Fruit fly (Drosophila melanogaster): ENCODE results near the gene Cpr72Eb.
A peak's percentile ranks its signal among the peaks of the same experiment; 100 is the strongest.

Cpr72Eb gene

DNA sequence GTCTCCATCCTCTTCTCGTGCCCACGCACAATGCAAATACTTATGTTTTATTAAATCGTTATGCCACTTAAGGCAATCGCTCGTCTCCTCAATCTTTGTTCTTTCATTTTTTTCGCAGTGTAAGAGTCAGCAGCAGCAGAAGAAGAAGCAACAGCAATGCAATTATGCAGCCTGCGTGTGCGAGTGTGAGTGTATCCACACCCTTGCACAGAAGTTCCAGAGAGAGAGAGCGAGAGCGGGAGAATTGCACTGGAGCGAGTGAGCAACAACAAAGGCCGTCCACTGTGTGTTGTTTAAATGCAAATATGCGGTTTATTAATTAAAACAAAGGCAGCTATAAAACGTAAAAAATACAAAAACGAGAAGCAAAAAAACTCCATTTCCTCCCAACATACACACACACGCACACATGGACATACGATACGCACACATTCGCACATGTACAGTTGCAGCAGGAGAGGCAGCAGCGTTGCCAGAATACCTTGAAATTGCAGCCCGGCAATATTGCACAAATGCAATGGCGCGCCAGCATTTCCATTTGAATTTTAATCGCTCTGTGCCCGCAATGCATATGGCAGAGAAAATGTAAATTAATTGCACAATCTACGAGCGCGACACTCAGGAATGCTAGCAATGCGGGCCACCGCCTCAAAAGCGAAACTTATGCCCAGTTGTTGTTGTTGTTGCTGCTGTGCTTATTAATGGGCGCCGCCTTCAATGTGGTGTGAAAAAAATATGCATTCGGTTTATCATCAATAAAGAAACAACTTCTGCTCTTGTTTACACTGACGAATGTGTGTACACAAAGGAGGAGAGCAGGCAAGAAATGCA, 44.1 kb downstream of the Cpr72Eb start (continued):
- TF ChIP-seq Nf-YC (tag; optimal IDR thresholded peaks at IDR 0.05): no peak
- peak; percentile 25 for TF ChIP-seq CG10462 (GFP tag; optimal IDR thresholded peaks at IDR 0.05)
- no peak for TF ChIP-seq sima (GFP tag; optimal IDR thresholded peaks at IDR 0.05)
- no peak; the same call in 1 of the 2 replicates for TF ChIP-seq CG32767 (GFP tag; IDR thresholded peaks at IDR 0.05)
- TF ChIP-seq CG7963 (GFP tag; IDR thresholded peaks at IDR 0.05; ENCODE audit: partially characterized antibody): no peak
- peak; percentile 31 for TF ChIP-seq CG13123 (GFP tag; optimal IDR thresholded peaks at IDR 0.05)
- TF ChIP-seq ranshi (GFP tag; IDR thresholded peaks at IDR 0.05): 0 out of 2 replicates have a peak, but pooled peaks have one; percentile 33
- TF ChIP-seq CG13296 (GFP tag; optimal IDR thresholded peaks at IDR 0.05): no peak
- peak; percentile 89 for TF ChIP-seq CG4360 (GFP tag; IDR thresholded peaks at IDR 0.05)
- peak; percentile 20 for TF ChIP-seq CG14965 (GFP tag; optimal IDR thresholded peaks at IDR 0.05; ENCODE audit: borderline replicate concordance)
- no peak for TF ChIP-seq CG7271 (tag; optimal IDR thresholded peaks at IDR 0.05)
- no peak for TF ChIP-seq ase (GFP tag; IDR thresholded peaks at IDR 0.05)
- no peak for TF ChIP-seq ham (GFP tag; IDR thresholded peaks at IDR 0.05)
- no peak for TF ChIP-seq CG15514 (GFP tag; optimal IDR thresholded peaks at IDR 0.05)
- no peak for TF ChIP-seq dati (GFP tag; IDR thresholded peaks at IDR 0.05)
- TF ChIP-seq NK7.1 (GFP tag; optimal IDR thresholded peaks at IDR 0.05): peak; percentile 43
- no peak for TF ChIP-seq eyg (GFP tag; optimal IDR thresholded peaks at IDR 0.05)
- TF ChIP-seq CG16863 (GFP tag; optimal IDR thresholded peaks at IDR 0.05): peak; percentile 4
- TF ChIP-seq CG1529 (GFP tag; optimal IDR thresholded peaks at IDR 0.05): peak; percentile 44
- TF ChIP-seq CG3163 (GFP tag; optimal IDR thresholded peaks at IDR 0.05): peak; percentile 33
- peak; percentile 19 for TF ChIP-seq repo (GFP tag; optimal IDR thresholded peaks at IDR 0.05)
- peak; percentile 51 for TF ChIP-seq btn (GFP tag; optimal IDR thresholded peaks at IDR 0.05)
- no peak for TF ChIP-seq CG6654 (GFP tag; optimal IDR thresholded peaks at IDR 0.05)
- TF ChIP-seq inv (GFP tag; IDR thresholded peaks at IDR 0.05; ENCODE audit: partially characterized antibody): no peak
- no peak for TF ChIP-seq grau (tag; optimal IDR thresholded peaks at IDR 0.05)
- no peak for TF ChIP-seq fd3F (GFP tag; optimal IDR thresholded peaks at IDR 0.05)
- peak; percentile 35 for TF ChIP-seq CHES-1-like (GFP tag; optimal IDR thresholded peaks at IDR 0.05)
- TF ChIP-seq amos (GFP tag; IDR thresholded peaks at IDR 0.05; ENCODE audit: partially characterized antibody): no peak
- TF ChIP-seq CG3281 (GFP tag; optimal IDR thresholded peaks at IDR 0.05): no peak
- no peak for TF ChIP-seq Dek (tag; optimal IDR thresholded peaks at IDR 0.05)
- peak; percentile 78 for TF ChIP-seq cg (GFP tag; optimal IDR thresholded peaks at IDR 0.05)
- TF ChIP-seq CG4730 (GFP tag; IDR thresholded peaks at IDR 0.05): no peak
- 0 out of 2 replicates have a peak, but pooled peaks have one; percentile 10 for TF ChIP-seq rib (GFP tag; IDR thresholded peaks at IDR 0.05)
- TF ChIP-seq scrt (GFP tag; optimal IDR thresholded peaks at IDR 0.05): no peak
- no peak for TF ChIP-seq crc (GFP tag; optimal IDR thresholded peaks at IDR 0.05)
- peak; percentile 70 for TF ChIP-seq CG6254 (GFP tag; optimal IDR thresholded peaks at IDR 0.05)
- no peak for TF ChIP-seq dimm (GFP tag; IDR thresholded peaks at IDR 0.05)
- peak; percentile 44 for TF ChIP-seq CG13775 (GFP tag; optimal IDR thresholded peaks at IDR 0.05)
- no peak for TF ChIP-seq tio (GFP tag; optimal IDR thresholded peaks at IDR 0.05)
- no peak for TF ChIP-seq CG5953 (GFP tag; IDR thresholded peaks at IDR 0.05)
- no peak for TF ChIP-seq CG32772 (GFP tag; IDR thresholded peaks at IDR 0.05)
- TF ChIP-seq CG15269 (tag; optimal IDR thresholded peaks at IDR 0.05): no peak
- peak; percentile 78 for TF ChIP-seq HLHmδ (GFP tag; optimal IDR thresholded peaks at IDR 0.05)
- no peak for TF ChIP-seq CG13624 (GFP tag; optimal IDR thresholded peaks at IDR 0.05)
- TF ChIP-seq az2 (GFP tag; optimal IDR thresholded peaks at IDR 0.05): no peak
- TF ChIP-seq wdn (GFP tag; IDR thresholded peaks at IDR 0.05): no peak
- TF ChIP-seq HmgZ (tag; optimal IDR thresholded peaks at IDR 0.05): no peak
- peak; percentile 41 for TF ChIP-seq CG12219 (GFP tag; optimal IDR thresholded peaks at IDR 0.05)
- TF ChIP-seq Drgx (GFP tag; IDR thresholded peaks at IDR 0.05): peak; percentile 60
- no peak for TF ChIP-seq Oaz (GFP tag; IDR thresholded peaks at IDR 0.05)
